Fruit fly (Drosophila melanogaster) whole organism: ENCODE measurements around the gene CG45002.

Experiments
- CG8478 ChIP-seq: fragments of >200 bp; optimal IDR thresholded peaks from 2 replicates; lab custom pipeline; 2018; ENCODE audit warnings: inconsistent platforms
- Dll ChIP-seq: fragments of >200 bp; optimal IDR thresholded peaks from 2 replicates; lab custom pipeline; 2017
- pan ChIP-seq: fragments of >200 bp; optimal IDR thresholded peaks from 2 replicates; lab custom pipeline; 2017
- psq ChIP-seq: fragments of >200 bp; optimal IDR thresholded peaks from 2 replicates; lab custom pipeline; 2017
- usp ChIP-seq: fragments of >200 bp; optimal IDR thresholded peaks from 2 replicates; lab custom pipeline; 2017; ENCODE audit warnings: missing biosample characterization, missing genetic modification characterization, mixed read lengths

DNA sequence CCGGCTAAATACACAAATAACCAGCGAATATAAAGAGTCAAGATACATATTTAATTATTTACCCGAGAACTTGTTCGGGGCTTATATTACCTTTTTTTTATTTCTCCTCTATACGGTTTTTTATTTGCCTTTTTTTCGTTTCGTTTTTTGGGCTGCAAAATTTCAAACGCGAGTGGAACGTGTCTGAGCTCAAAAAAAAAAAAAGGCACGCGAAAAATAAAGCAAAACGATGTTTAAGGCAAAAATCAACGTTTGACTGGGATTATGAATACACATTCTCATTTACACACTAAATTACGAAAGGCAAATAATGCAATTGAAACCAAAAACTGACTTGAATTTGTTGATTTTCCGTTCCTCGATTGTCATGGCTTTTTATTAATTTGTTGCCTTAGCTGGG is 43.1 kb upstream of the CG45002 start:
- TF ChIP-seq CG8478 (lab: Kevin White, UChicago) = no peak
- no peak for TF ChIP-seq pan (lab: Kevin White, UChicago)
- TF ChIP-seq usp (GFP tag; lab: Kevin White, UChicago) = no peak
- TF ChIP-seq psq (lab: Kevin White, UChicago) = no peak
- no peak for TF ChIP-seq Dll (lab: Kevin White, UChicago)
